Worm (Caenorhabditis elegans) whole organism, L4/young adult: ENCODE results near the gene F53B1.3.

Experiments used
- dao-5 ChIP-seq: sonication (generic microtip); optimal IDR thresholded peaks from 2 replicates; lab custom pipeline; 2016; ENCODE audit warnings: missing genotype, missing genetic modification characterization, moderate library complexity, missing compliant biosample characterization
- him-1 ChIP-seq: sonication (generic microtip); optimal IDR thresholded peaks from 2 replicates; lab custom pipeline; 2016; ENCODE audit warnings: missing genotype, missing genetic modification reagents, missing genetic modification characterization, missing compliant biosample characterization

DNA sequence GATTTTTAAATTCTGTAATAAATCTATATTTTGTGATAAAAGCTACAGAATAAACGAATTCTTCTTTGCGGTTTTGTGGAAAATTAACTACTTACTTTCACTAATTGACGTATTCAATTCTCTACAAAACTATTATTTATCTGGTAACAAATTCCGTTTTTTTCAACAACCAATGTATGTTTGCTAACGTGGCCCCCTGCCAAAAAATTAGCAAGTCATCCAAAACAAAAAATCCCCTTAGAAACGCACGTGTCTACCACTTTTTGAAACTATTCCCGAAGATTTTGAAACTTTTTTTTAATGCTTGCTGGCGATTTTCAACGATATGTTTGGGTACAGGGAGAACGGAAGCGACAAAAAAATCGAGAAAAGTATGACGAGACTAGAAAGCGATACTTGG is 20.4 kb upstream of the F53B1.3 start, which contains the start of gene F49H12.2:
- TF ChIP-seq him-1 (tag; lab: Kevin White, UChicago) (no peak), dao-5 (tag; lab: Kevin White, UChicago) (no peak)
